Worm (Caenorhabditis elegans): ENCODE results near the gene fbxa-73.

- TF ChIP-seq nhr-28 (tag; optimal IDR thresholded peaks at IDR 0.05) = no peak
- TF ChIP-seq hif-1 (tag; optimal IDR thresholded peaks at IDR 0.05) = no peak
- no peak for TF ChIP-seq lin-29 (GFP tag; IDR thresholded peaks at IDR 0.05)
- TF ChIP-seq unc-130 (GFP tag; optimal IDR thresholded peaks at IDR 0.05) = no peak
- TF ChIP-seq zfp-2 (tag; optimal IDR thresholded peaks at IDR 0.05) = no peak
- no peak for TF ChIP-seq ceh-82 (tag; optimal IDR thresholded peaks at IDR 0.05)
- no peak for TF ChIP-seq lin-13 (GFP tag; optimal IDR thresholded peaks at IDR 0.05)
- no peak for TF ChIP-seq zag-1 (tag; optimal IDR thresholded peaks at IDR 0.05)
- no peak for TF ChIP-seq nhr-237 (tag; optimal IDR thresholded peaks at IDR 0.05)
- no peak for TF ChIP-seq hlh-11 (tag; optimal IDR thresholded peaks at IDR 0.05)
- TF ChIP-seq tra-1 (GFP tag; IDR thresholded peaks at IDR 0.05) = no peak
Measured at ce11 chrIII:2258863-2259262, 5.6 kb downstream of the fbxa-73 start, which contains the start of gene fbxa-43.

Data from whole organism, L4 larva.